Worm (Caenorhabditis elegans) whole organism, L1 larva: ENCODE data around the gene C06H5.12.

Experiments
- C34B4.2 ChIP-seq: sonication (generic microtip); optimal IDR thresholded peaks from 2 replicates; lab custom pipeline; 2017; ENCODE audit warnings: mild to moderate bottlenecking, missing genetic modification characterization, missing compliant biosample characterization
- Y116A8C.19 ChIP-seq: sonication (generic microtip); optimal IDR thresholded peaks from 2 replicates; lab custom pipeline; 2016; ENCODE audit warnings: missing compliant biosample characterization, missing genetic modification characterization, borderline replicate concordance
- aha-1 ChIP-seq: fragments of 150-350 bp; optimal IDR thresholded peaks from 2 replicates; lab custom pipeline; 2014; ENCODE audit warnings: missing biosample characterization, missing genetic modification characterization
- alr-1 ChIP-seq: fragments of 200-800 bp; sonication (Bioruptor generic); optimal IDR thresholded peaks from 2 replicates; lab custom pipeline; 2018; ENCODE audit warnings: borderline replicate concordance, mild to moderate bottlenecking, missing genetic modification characterization, missing compliant biosample characterization
- ama-1 ChIP-seq: fragments of 150-350 bp; optimal IDR thresholded peaks from 2 replicates; lab custom pipeline; 2014
- ceh-8 ChIP-seq: fragments of 200-800 bp; sonication (Bioruptor generic); optimal IDR thresholded peaks from 2 replicates; lab custom pipeline; 2018; ENCODE audit warnings: mild to moderate bottlenecking, missing genetic modification characterization, moderate library complexity, missing compliant biosample characterization
- ceh-82 ChIP-seq, 3 experiments: fragments of 150-350 bp in 1 of 3; sonication (generic microtip) in 2 of 3; optimal IDR thresholded peaks; 2 replicates each; lab custom pipeline; 2014 to 2017; ENCODE audit warnings: missing biosample characterization in 3 of 3, missing genetic modification characterization in 3 of 3
- ceh-90 ChIP-seq: sonication (generic microtip); optimal IDR thresholded peaks from 2 replicates; lab custom pipeline; 2016; ENCODE audit warnings: missing genetic modification characterization, missing compliant biosample characterization
- dpl-1 ChIP-seq, 3 experiments: fragments of 150-350 bp in 2 of 3; sonication (generic microtip) in 1 of 3; optimal IDR thresholded peaks; 2 replicates each; lab custom pipeline; 2014 to 2017; ENCODE audit warnings: missing biosample characterization in 3 of 3, missing genetic modification characterization in 3 of 3, missing genetic modification reagents in 3 of 3
- efl-3 ChIP-seq: fragments of 200-800 bp; sonication (Bioruptor generic); optimal IDR thresholded peaks from 2 replicates; lab custom pipeline; 2018; ENCODE audit warnings: mild to moderate bottlenecking, missing genetic modification characterization, missing compliant biosample characterization
- egl-27 ChIP-seq, 2 experiments: fragments of 150-350 bp in 1 of 2; sonication (generic microtip); optimal IDR thresholded peaks; 3 replicates each; lab custom pipeline; 2017 to 2018; ENCODE audit warnings: missing biosample characterization in 2 of 2, missing genetic modification characterization in 2 of 2, missing genetic modification reagents in 2 of 2
- fkh-10 ChIP-seq: sonication (generic microtip); optimal IDR thresholded peaks from 2 replicates; lab custom pipeline; 2017; ENCODE audit warnings: missing biosample characterization, missing genetic modification reagents, missing genetic modification characterization
- fkh-4 ChIP-seq: sonication (generic microtip); optimal IDR thresholded peaks from 2 replicates; lab custom pipeline; 2016; ENCODE audit warnings: missing compliant biosample characterization, missing genetic modification characterization, borderline replicate concordance
- fos-1 ChIP-seq: fragments of 150-350 bp; optimal IDR thresholded peaks from 2 replicates; lab custom pipeline; 2014; ENCODE audit warnings: missing biosample characterization, missing genetic modification characterization
- hlh-17 ChIP-seq: fragments of 200-800 bp; sonication (Bioruptor generic); optimal IDR thresholded peaks from 2 replicates; lab custom pipeline; 2018; ENCODE audit warnings: missing genetic modification characterization, mild to moderate bottlenecking, missing compliant biosample characterization, moderate library complexity, borderline replicate concordance
- hpl-2 ChIP-seq: fragments of 150-350 bp; optimal IDR thresholded peaks from 2 replicates; lab custom pipeline; 2014; ENCODE audit warnings: missing biosample characterization, missing genetic modification reagents, missing genetic modification characterization
- irx-1 ChIP-seq: sonication (generic microtip); optimal IDR thresholded peaks from 2 replicates; lab custom pipeline; 2016; ENCODE audit warnings: missing genetic modification characterization, missing compliant biosample characterization
- isw-1 ChIP-seq: fragments of 200-800 bp; sonication (Bioruptor generic); IDR thresholded peaks from 2 replicates; pipeline ENCODE4 v1.3.6; 2022; ENCODE audit warnings: missing genetic modification characterization, missing compliant biosample characterization
- jun-1 ChIP-seq: fragments of 150-350 bp; optimal IDR thresholded peaks from 2 replicates; lab custom pipeline; 2014; ENCODE audit warnings: missing biosample characterization, missing genetic modification reagents, missing genetic modification characterization
- lin-13 ChIP-seq: fragments of 150-350 bp; optimal IDR thresholded peaks from 2 replicates; lab custom pipeline; 2014; ENCODE audit warnings: missing biosample characterization, missing genetic modification reagents, missing genetic modification characterization
- lin-14 ChIP-seq: fragments of 200-800 bp; sonication (Bioruptor generic); optimal IDR thresholded peaks from 2 replicates; lab custom pipeline; 2018; ENCODE audit warnings: mild to moderate bottlenecking, missing genetic modification characterization, moderate library complexity, missing compliant biosample characterization
- lin-15B ChIP-seq: fragments of 150-350 bp; sonication (generic microtip); optimal IDR thresholded peaks from 3 replicates; lab custom pipeline; 2014; ENCODE audit warnings: missing biosample characterization, missing genetic modification characterization
- lin-35 ChIP-seq, 2 experiments: fragments of 150-350 bp; optimal IDR thresholded peaks; 2 replicates each; lab custom pipeline; 2014; ENCODE audit warnings: missing biosample characterization in 2 of 2, missing genetic modification characterization in 2 of 2, missing genetic modification reagents in 2 of 2
- lir-3 ChIP-seq: sonication (generic microtip); optimal IDR thresholded peaks from 2 replicates; lab custom pipeline; 2016; ENCODE audit warnings: mild to moderate bottlenecking, missing genetic modification characterization, moderate library complexity, missing compliant biosample characterization; ENCODE audit not compliant: poor library complexity
- mef-2 ChIP-seq: fragments of 150-350 bp; optimal IDR thresholded peaks from 2 replicates; lab custom pipeline; 2014; ENCODE audit warnings: missing biosample characterization, missing genetic modification characterization
- nhr-20 ChIP-seq: sonication (generic microtip); optimal IDR thresholded peaks from 2 replicates; lab custom pipeline; 2016; ENCODE audit warnings: mild to moderate bottlenecking, missing genetic modification characterization, missing compliant biosample characterization
- nhr-28 ChIP-seq: fragments of 150-350 bp; optimal IDR thresholded peaks from 2 replicates; lab custom pipeline; 2014; ENCODE audit warnings: missing biosample characterization, missing genetic modification characterization
- nhr-71 ChIP-seq: sonication (generic microtip); optimal IDR thresholded peaks from 2 replicates; lab custom pipeline; 2016; ENCODE audit warnings: mild to moderate bottlenecking, missing genetic modification characterization, moderate library complexity, missing compliant biosample characterization
- nhr-85 ChIP-seq: sonication (generic microtip); peaks from one replicate; lab custom pipeline; 2016; ENCODE audit warnings: missing genetic modification characterization, inconsistent platforms, missing compliant biosample characterization
- nhr-90 ChIP-seq: sonication (generic microtip); optimal IDR thresholded peaks from 2 replicates; lab custom pipeline; 2016; ENCODE audit warnings: mild to moderate bottlenecking, missing genetic modification characterization, missing compliant biosample characterization; ENCODE audit not compliant: poor library complexity
- pax-3 ChIP-seq: fragments of 200-800 bp; sonication (Bioruptor generic); optimal IDR thresholded peaks from 2 replicates; lab custom pipeline; 2018; ENCODE audit warnings: mild to moderate bottlenecking, missing genetic modification characterization, moderate library complexity, missing compliant biosample characterization
- pqm-1 ChIP-seq: sonication (generic microtip); optimal IDR thresholded peaks from 3 replicates; lab custom pipeline; 2017; ENCODE audit warnings: missing biosample characterization, missing genetic modification characterization
- rnt-1 ChIP-seq: sonication (generic microtip); optimal IDR thresholded peaks from 2 replicates; lab custom pipeline; 2016; ENCODE audit warnings: mild to moderate bottlenecking, missing genetic modification characterization, moderate library complexity, missing compliant biosample characterization
- snpc-4 ChIP-seq: fragments of 150-350 bp; optimal IDR thresholded peaks from 2 replicates; lab custom pipeline; 2014; ENCODE audit warnings: missing biosample characterization, missing genetic modification characterization
- sox-4 ChIP-seq: sonication (generic microtip); optimal IDR thresholded peaks from 2 replicates; lab custom pipeline; 2016; ENCODE audit warnings: missing genetic modification characterization, missing compliant biosample characterization
- sptf-1 ChIP-seq: fragments of 150-350 bp; optimal IDR thresholded peaks from 2 replicates; lab custom pipeline; 2014; ENCODE audit warnings: missing biosample characterization, missing genetic modification characterization
- sup-37 ChIP-seq: fragments of 200-800 bp; sonication (Bioruptor generic); optimal IDR thresholded peaks from 2 replicates; lab custom pipeline; 2018; ENCODE audit warnings: mild to moderate bottlenecking, missing genetic modification characterization, missing compliant biosample characterization
- swsn-7 ChIP-seq: sonication (generic microtip); optimal IDR thresholded peaks from 2 replicates; lab custom pipeline; 2016; ENCODE audit warnings: missing genetic modification characterization, missing compliant biosample characterization
- tlp-1 ChIP-seq: fragments of 150-350 bp; optimal IDR thresholded peaks from 2 replicates; lab custom pipeline; 2014; ENCODE audit warnings: missing biosample characterization, missing genetic modification characterization
- unc-130 ChIP-seq: fragments of 150-350 bp; optimal IDR thresholded peaks from 2 replicates; lab custom pipeline; 2017; ENCODE audit warnings: missing biosample characterization, missing genetic modification characterization, inconsistent platforms
- unc-30 ChIP-seq: sonication (generic microtip); optimal IDR thresholded peaks from 2 replicates; lab custom pipeline; 2017; ENCODE audit warnings: missing biosample characterization, missing genetic modification characterization
- unc-98 ChIP-seq: fragments of 200-800 bp; sonication (Bioruptor generic); IDR thresholded peaks from 2 replicates; pipeline ENCODE4 v1.3.6; 2022; ENCODE audit warnings: missing genetic modification characterization, missing compliant biosample characterization
- vab-15 ChIP-seq: sonication (generic microtip); optimal IDR thresholded peaks from 2 replicates; lab custom pipeline; 2017; ENCODE audit warnings: missing genotype, mild to moderate bottlenecking, missing genetic modification characterization, missing compliant biosample characterization

C06H5.12 gene

DNA sequence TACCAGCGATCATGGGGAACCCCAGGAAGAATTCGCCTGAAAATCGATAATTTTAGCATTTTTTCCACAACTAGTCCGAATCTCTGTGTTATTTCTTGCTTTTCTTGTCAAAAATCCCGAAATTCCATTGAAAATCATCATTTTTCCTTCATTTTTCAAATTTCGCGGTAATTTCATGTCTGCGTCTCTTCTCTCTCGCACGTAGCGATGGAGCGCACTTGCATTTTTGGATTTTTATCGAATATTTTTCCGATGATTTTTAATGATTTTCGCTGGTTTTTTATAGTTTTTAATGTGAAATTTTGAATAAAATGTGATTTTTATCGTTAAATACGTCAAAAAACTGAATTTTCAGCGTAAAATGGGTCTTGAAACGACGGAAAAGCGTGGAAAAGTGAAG lies 26.8 kb downstream of the C06H5.12 start, which contains the start of gene E01B7.2 (continued):
- no peak for TF ChIP-seq alr-1 (tag; lab: Kevin White, UChicago)
- TF ChIP-seq dpl-1 (GFP tag; optimal IDR thresholded peaks at IDR 0.05; lab: Kevin White, UChicago), result peak; percentile 97 to 98 (median 98)
- peak; percentile 81 for TF ChIP-seq nhr-20
- peak; percentile 8 for TF ChIP-seq hpl-2
- TF ChIP-seq ceh-90 (tag; lab: Kevin White, UChicago), result peak; percentile 12
- no peak for TF ChIP-seq hlh-17
- peak; percentile 72 for TF ChIP-seq lin-13 (GFP tag; lab: Kevin White, UChicago)
- TF ChIP-seq nhr-28 (tag; lab: Kevin White, UChicago), result no peak
- TF ChIP-seq unc-98 (GFP tag; lab: Robert Waterston, UW), result no peak
- peak; percentile 18 for TF ChIP-seq fkh-10 (GFP tag; lab: Kevin White, UChicago)
- TF ChIP-seq fos-1 (tag; lab: Kevin White, UChicago), result peak; percentile 42
- peak; percentile 90 for TF ChIP-seq nhr-85 (tag; lab: Kevin White, UChicago)
- peak; percentile 36 for TF ChIP-seq ama-1 (lab: Kevin White, UChicago)
- TF ChIP-seq swsn-7 (tag; lab: Kevin White, UChicago), result peak; percentile 83
- TF ChIP-seq lin-14 (GFP tag; lab: Kevin White, UChicago), result no peak
- TF ChIP-seq snpc-4 (tag; lab: Kevin White, UChicago), result peak; percentile 73
- TF ChIP-seq vab-15 (tag; lab: Kevin White, UChicago), result no peak
- TF ChIP-seq aha-1 (tag; lab: Kevin White, UChicago), result peak; percentile 32
- TF ChIP-seq fkh-4 (tag; lab: Kevin White, UChicago), result no peak
- TF ChIP-seq lin-15B, result peak; percentile 76
- peak; percentile 67 for TF ChIP-seq irx-1
- no peak for TF ChIP-seq C34B4.2 (tag; lab: Kevin White, UChicago)
- no peak for TF ChIP-seq sup-37 (GFP tag; lab: Kevin White, UChicago)
- no peak for TF ChIP-seq pax-3 (tag; lab: Kevin White, UChicago)
- no peak for TF ChIP-seq tlp-1
- peak; percentile 40 for TF ChIP-seq sox-4 (tag; lab: Kevin White, UChicago)
- no peak for TF ChIP-seq lir-3 (tag; lab: Kevin White, UChicago)
- peak; percentile 72 to 82 (median 76) for TF ChIP-seq ceh-82 (tag; optimal IDR thresholded peaks at IDR 0.05; lab: Kevin White, UChicago)
- peak; percentile 90 for TF ChIP-seq rnt-1 (tag; lab: Kevin White, UChicago)
- no peak for TF ChIP-seq efl-3 (GFP tag; lab: Kevin White, UChicago)
- TF ChIP-seq egl-27 (tag; optimal IDR thresholded peaks at IDR 0.05; lab: Kevin White, UChicago), result no peak
- TF ChIP-seq nhr-90, result peak; percentile 82
- TF ChIP-seq ceh-8 (GFP tag; lab: Kevin White, UChicago), result no peak
- TF ChIP-seq lin-35 (GFP tag; optimal IDR thresholded peaks at IDR 0.05; lab: Kevin White, UChicago), result peak; percentile 97 to 99
- peak; percentile 90 for TF ChIP-seq nhr-71 (tag; lab: Kevin White, UChicago)
- TF ChIP-seq jun-1 (tag; lab: Kevin White, UChicago), result peak; percentile 68
- TF ChIP-seq mef-2 (tag; lab: Kevin White, UChicago), result no peak
- peak; percentile 76 for TF ChIP-seq isw-1 (GFP tag; lab: Robert Waterston, UW)
- no peak for TF ChIP-seq sptf-1 (tag; lab: Kevin White, UChicago)
- no peak for TF ChIP-seq Y116A8C.19 (tag; lab: Kevin White, UChicago)
- TF ChIP-seq unc-130 (tag; lab: Kevin White, UChicago), result peak; percentile 57
- TF ChIP-seq pqm-1 (tag; lab: Kevin White, UChicago), result no peak
- no peak for TF ChIP-seq unc-30 (tag; lab: Kevin White, UChicago)
